Fruit fly (Drosophila melanogaster) whole organism, embryonic: ENCODE measurements around the gene CG31872.

Experiments
- Atf3 ChIP-seq: fragments of 200-800 bp; sonication (Bioruptor generic); optimal IDR thresholded peaks from 3 replicates; lab custom pipeline; 2016; ENCODE audit warnings: missing biosample characterization, missing genetic modification characterization
- BtbVII ChIP-seq: fragments of 200-800 bp; sonication (Bioruptor generic); optimal IDR thresholded peaks from 3 replicates; lab custom pipeline; 2017; ENCODE audit warnings: missing biosample characterization, mild to moderate bottlenecking, missing genetic modification characterization
- CG11560 ChIP-seq: fragments of 200-800 bp; sonication (Bioruptor generic); IDR thresholded peaks from 3 replicates; pipeline ENCODE4 v1.3.6; 2022; ENCODE audit warnings: missing biosample characterization, missing genetic modification characterization
- CG12391 ChIP-seq: fragments of 200-800 bp; sonication (Bioruptor generic); optimal IDR thresholded peaks from 3 replicates; lab custom pipeline; 2018; ENCODE audit warnings: missing biosample characterization, mild to moderate bottlenecking, missing genetic modification characterization, moderate library complexity
- CG1832 ChIP-seq: fragments of 200-800 bp; sonication (Bioruptor generic); optimal IDR thresholded peaks from 2 replicates; lab custom pipeline; 2017; ENCODE audit warnings: missing biosample characterization, mild to moderate bottlenecking, missing genetic modification characterization, inconsistent platforms
- CG18619 ChIP-seq: fragments of 200-800 bp; sonication (Bioruptor generic); optimal IDR thresholded peaks from 3 replicates; lab custom pipeline; 2017; ENCODE audit warnings: missing biosample characterization, mild to moderate bottlenecking, missing genetic modification characterization
- CG2678 ChIP-seq: fragments of 200-800 bp; sonication (Bioruptor generic); optimal IDR thresholded peaks from 3 replicates; lab custom pipeline; 2019; ENCODE audit warnings: missing biosample characterization, mild to moderate bottlenecking, missing genetic modification characterization, moderate library complexity
- grau ChIP-seq: fragments of 200-800 bp; optimal IDR thresholded peaks from 3 replicates; lab custom pipeline; 2019; ENCODE audit warnings: missing biosample characterization, mild to moderate bottlenecking, missing genetic modification characterization, moderate library complexity
- pnt ChIP-seq: fragments of 200-800 bp; sonication (Bioruptor generic); optimal IDR thresholded peaks from 3 replicates; lab custom pipeline; 2016; ENCODE audit warnings: missing biosample characterization, missing genetic modification characterization
- salm ChIP-seq: fragments of 200-800 bp; sonication (Bioruptor generic); optimal IDR thresholded peaks from 2 replicates; lab custom pipeline; 2018; ENCODE audit warnings: missing biosample characterization, mild to moderate bottlenecking, missing genetic modification characterization
- zen2 ChIP-seq: fragments of 200-800 bp; sonication (Bioruptor generic); IDR thresholded peaks from 3 replicates; pipeline ENCODE4 v1.3.6; 2022; ENCODE audit warnings: missing biosample characterization, missing genetic modification characterization; ENCODE audit not compliant: partially characterized antibody

dm6 chr2L:10638371-10638770 is 1.4 kb upstream of the CG31872 start, which contains the start of gene CG7329:
- no peak for TF ChIP-seq pnt
- no peak for TF ChIP-seq BtbVII (GFP tag; lab: Kevin White, UChicago)
- TF ChIP-seq CG18619: no peak
- TF ChIP-seq CG11560 (tag; lab: Robert Waterston, UW): no peak
- no peak for TF ChIP-seq CG1832
- TF ChIP-seq CG2678: no peak
- TF ChIP-seq Atf3 (GFP tag; lab: Kevin White, UChicago): no peak
- no peak for TF ChIP-seq salm
- TF ChIP-seq zen2 (GFP tag; lab: Robert Waterston, UW): no peak
- no peak for TF ChIP-seq grau (tag; lab: Kevin White, UChicago)
- no peak for TF ChIP-seq CG12391
